Fruit fly (Drosophila melanogaster) whole organism, embryonic: Measurements from ENCODE around the gene CG13138.

Source experiments
- Ada2b ChIP-seq: fragments of 200-800 bp; sonication (Bioruptor generic); IDR thresholded peaks from 2 replicates; pipeline ENCODE4 v1.3.6; 2022; ENCODE audit warnings: missing biosample characterization, missing genetic modification characterization
- Atf-2 ChIP-seq: fragments of 200-800 bp; sonication (Bioruptor generic); optimal IDR thresholded peaks from 2 replicates; lab custom pipeline; 2016; ENCODE audit warnings: missing biosample characterization, missing genetic modification characterization
- CG10147 ChIP-seq: fragments of 200-800 bp; sonication (Bioruptor generic); optimal IDR thresholded peaks from 2 replicates; lab custom pipeline; 2019; ENCODE audit warnings: missing biosample characterization, mild to moderate bottlenecking, missing genetic modification characterization, moderate library complexity
- CG10979 ChIP-seq: fragments of 200-800 bp; sonication (Bioruptor generic); optimal IDR thresholded peaks from 2 replicates; lab custom pipeline; 2018; ENCODE audit warnings: missing biosample characterization, mild to moderate bottlenecking, missing genetic modification characterization, moderate library complexity
- CG11504 ChIP-seq: fragments of 200-800 bp; sonication (Bioruptor generic); optimal IDR thresholded peaks from 3 replicates; lab custom pipeline; 2019; ENCODE audit warnings: missing biosample characterization, mild to moderate bottlenecking, missing genetic modification characterization, moderate library complexity
- CG12769 ChIP-seq: fragments of 200-800 bp; sonication (Bioruptor generic); optimal IDR thresholded peaks from 2 replicates; lab custom pipeline; 2019; ENCODE audit warnings: missing biosample characterization, mild to moderate bottlenecking, missing genetic modification characterization, moderate library complexity
- CG15011 ChIP-seq: fragments of 200-800 bp; sonication (Bioruptor generic); optimal IDR thresholded peaks from 3 replicates; lab custom pipeline; 2018; ENCODE audit warnings: missing biosample characterization, mild to moderate bottlenecking, missing genetic modification characterization
- CG15479 ChIP-seq: fragments of 200-800 bp; sonication (Bioruptor generic); optimal IDR thresholded peaks from 3 replicates; lab custom pipeline; 2019; ENCODE audit warnings: missing biosample characterization, mild to moderate bottlenecking, missing genetic modification characterization, moderate library complexity
- CG17612 ChIP-seq: fragments of 200-800 bp; sonication (Bioruptor generic); IDR thresholded peaks from 2 replicates; pipeline ENCODE4 v1.3.6; 2022; ENCODE audit warnings: missing biosample characterization, missing genetic modification characterization
- CG17829 ChIP-seq: fragments of 200-800 bp; optimal IDR thresholded peaks from 2 replicates; lab custom pipeline; 2019; ENCODE audit warnings: missing biosample characterization, mild to moderate bottlenecking, missing genetic modification characterization, moderate library complexity
- CG2120 ChIP-seq: fragments of 200-800 bp; sonication (Bioruptor generic); optimal IDR thresholded peaks from 3 replicates; lab custom pipeline; 2016; ENCODE audit warnings: missing biosample characterization, missing genetic modification characterization
- CG2889 ChIP-seq: fragments of 200-800 bp; sonication (Bioruptor generic); IDR thresholded peaks from 3 replicates; pipeline ENCODE4 v1.3.6; 2022; ENCODE audit warnings: missing biosample characterization, missing genetic modification characterization
- CG3281 ChIP-seq: fragments of 200-800 bp; sonication (Bioruptor generic); optimal IDR thresholded peaks from 3 replicates; lab custom pipeline; 2017; ENCODE audit warnings: missing biosample characterization, mild to moderate bottlenecking, missing genetic modification characterization
- CG33213 ChIP-seq: fragments of 200-800 bp; sonication (Bioruptor generic); optimal IDR thresholded peaks from 3 replicates; lab custom pipeline; 2016; ENCODE audit warnings: missing biosample characterization, missing genetic modification characterization
- CG33557 ChIP-seq: fragments of 200-800 bp; sonication (Bioruptor generic); optimal IDR thresholded peaks from 2 replicates; lab custom pipeline; 2019; ENCODE audit warnings: missing biosample characterization, mild to moderate bottlenecking, missing genetic modification characterization, moderate library complexity
- CG3995 ChIP-seq: fragments of 200-800 bp; sonication (Bioruptor generic); optimal IDR thresholded peaks from 3 replicates; lab custom pipeline; 2016; ENCODE audit warnings: missing biosample characterization, missing genetic modification characterization
- CG4360 ChIP-seq: fragments of 200-800 bp; sonication (Bioruptor generic); IDR thresholded peaks from 2 replicates; pipeline ENCODE4 v1.3.6; 2022; ENCODE audit warnings: missing biosample characterization, missing genetic modification characterization
- CG4707 ChIP-seq: fragments of 200-800 bp; sonication (Bioruptor generic); optimal IDR thresholded peaks from 2 replicates; lab custom pipeline; 2018; ENCODE audit warnings: missing biosample characterization, mild to moderate bottlenecking, missing genetic modification characterization, moderate library complexity
- CG6254 ChIP-seq: fragments of 200-800 bp; sonication (Bioruptor generic); optimal IDR thresholded peaks from 3 replicates; lab custom pipeline; 2017; ENCODE audit warnings: mild to moderate bottlenecking, missing biosample characterization, missing genetic modification reagents, missing genetic modification characterization
- CG6813 ChIP-seq: fragments of 200-800 bp; sonication (Bioruptor generic); optimal IDR thresholded peaks from 2 replicates; lab custom pipeline; 2017; ENCODE audit warnings: missing biosample characterization, missing genetic modification characterization, mild to moderate bottlenecking, moderate library complexity, missing genetic modification reagents
- CG7745 ChIP-seq: fragments of 200-800 bp; sonication (Bioruptor generic); optimal IDR thresholded peaks from 2 replicates; lab custom pipeline; 2018; ENCODE audit warnings: missing biosample characterization, mild to moderate bottlenecking, missing genetic modification characterization, moderate library complexity
- CG7786 ChIP-seq: fragments of 200-800 bp; sonication (Bioruptor generic); optimal IDR thresholded peaks from 2 replicates; lab custom pipeline; 2016; ENCODE audit warnings: missing biosample characterization, missing genetic modification characterization
- CTCF ChIP-seq: fragments of 200-800 bp; sonication (Bioruptor generic); optimal IDR thresholded peaks from 2 replicates; lab custom pipeline; 2017; ENCODE audit warnings: missing biosample characterization, mild to moderate bottlenecking, missing genetic modification characterization, moderate library complexity
- D19A ChIP-seq: fragments of 200-800 bp; optimal IDR thresholded peaks from 3 replicates; lab custom pipeline; 2019; ENCODE audit warnings: missing biosample characterization, mild to moderate bottlenecking, missing genetic modification characterization, moderate library complexity
- Dek ChIP-seq: fragments of 200-800 bp; sonication (Bioruptor generic); optimal IDR thresholded peaks from 3 replicates; lab custom pipeline; 2019; ENCODE audit warnings: missing biosample characterization, mild to moderate bottlenecking, missing genetic modification characterization, moderate library complexity
- Dip2 ChIP-seq: fragments of 200-800 bp; sonication (Bioruptor generic); IDR thresholded peaks from 2 replicates; pipeline ENCODE4 v1.3.6; 2022; ENCODE audit warnings: missing biosample characterization, missing genetic modification characterization
- Dp ChIP-seq: fragments of 200-800 bp; sonication (Bioruptor generic); optimal IDR thresholded peaks from 2 replicates; lab custom pipeline; 2018; ENCODE audit warnings: missing biosample characterization, mild to moderate bottlenecking, missing genetic modification characterization, moderate library complexity
- GATAe ChIP-seq: fragments of 200-800 bp; sonication (Bioruptor generic); conservative IDR thresholded peaks from 2 replicates; pipeline ENCODE4 v1.3.6; 2022; ENCODE audit warnings: missing biosample characterization, missing genetic modification characterization
- HmgD ChIP-seq: fragments of 200-800 bp; sonication (Bioruptor generic); optimal IDR thresholded peaks from 3 replicates; lab custom pipeline; 2016; ENCODE audit warnings: missing biosample characterization, missing genetic modification characterization
- NFAT ChIP-seq: fragments of 200-800 bp; sonication (Bioruptor generic); IDR thresholded peaks from 2 replicates; pipeline ENCODE4 v1.3.6; 2022; ENCODE audit warnings: missing biosample characterization, missing genetic modification characterization
- Sry-β ChIP-seq: fragments of 200-800 bp; sonication (Bioruptor generic); optimal IDR thresholded peaks from 2 replicates; lab custom pipeline; 2018; ENCODE audit warnings: missing biosample characterization, mild to moderate bottlenecking, missing genetic modification characterization, moderate library complexity
- ab ChIP-seq: fragments of 200-800 bp; sonication (Bioruptor generic); optimal IDR thresholded peaks from 2 replicates; lab custom pipeline; 2016; ENCODE audit warnings: missing biosample characterization, missing genetic modification characterization
- aop ChIP-seq: fragments of 200-800 bp; sonication (Bioruptor generic); IDR thresholded peaks from 2 replicates; pipeline ENCODE4 v1.3.6; 2022; ENCODE audit warnings: missing biosample characterization, missing genetic modification characterization
- ato ChIP-seq: fragments of 200-800 bp; sonication (Bioruptor generic); IDR thresholded peaks from 2 replicates; pipeline ENCODE4 v1.3.6; 2022; ENCODE audit warnings: missing biosample characterization, missing genetic modification characterization; ENCODE audit not compliant: partially characterized antibody
- btn ChIP-seq: fragments of 200-800 bp; sonication (Bioruptor generic); optimal IDR thresholded peaks from 2 replicates; lab custom pipeline; 2016; ENCODE audit warnings: missing biosample characterization, missing genetic modification characterization
- ci ChIP-seq: fragments of 200-800 bp; sonication (Bioruptor generic); IDR thresholded peaks from 3 replicates; pipeline ENCODE4 v1.3.6; 2022; ENCODE audit warnings: missing biosample characterization, missing genetic modification characterization
- esg ChIP-seq: fragments of 200-800 bp; sonication (Bioruptor generic); conservative IDR thresholded peaks from 2 replicates; pipeline ENCODE4 v1.3.6; 2022; ENCODE audit warnings: missing biosample characterization, missing genetic modification characterization
- eyg ChIP-seq: fragments of 200-800 bp; sonication (Bioruptor generic); optimal IDR thresholded peaks from 3 replicates; lab custom pipeline; 2016; ENCODE audit warnings: missing biosample characterization, missing genetic modification characterization
- ftz-f1 ChIP-seq: fragments of 200-800 bp; sonication (Bioruptor generic); optimal IDR thresholded peaks from 2 replicates; lab custom pipeline; 2016; ENCODE audit warnings: missing biosample characterization, missing genetic modification characterization
- h ChIP-seq: fragments of >200 bp; optimal IDR thresholded peaks from 2 replicates; lab custom pipeline; 2017
- lmd ChIP-seq: fragments of 200-800 bp; sonication (Bioruptor generic); IDR thresholded peaks from 2 replicates; pipeline ENCODE4 v1.3.6; 2022; ENCODE audit warnings: missing biosample characterization, missing genetic modification characterization
- mirr ChIP-seq: fragments of 200-800 bp; sonication (Bioruptor generic); optimal IDR thresholded peaks from 3 replicates; lab custom pipeline; 2018; ENCODE audit warnings: missing biosample characterization, mild to moderate bottlenecking, missing genetic modification characterization
- mld ChIP-seq: fragments of 200-800 bp; sonication (Bioruptor generic); IDR thresholded peaks from 3 replicates; pipeline ENCODE4 v1.3.6; 2022; ENCODE audit warnings: missing biosample characterization, missing genetic modification characterization; ENCODE audit not compliant: partially characterized antibody
- nau ChIP-seq: fragments of 200-800 bp; sonication (Bioruptor generic); optimal IDR thresholded peaks from 3 replicates; lab custom pipeline; 2017; ENCODE audit warnings: missing biosample characterization, mild to moderate bottlenecking, missing genetic modification characterization, missing genetic modification reagents
- oc ChIP-seq: fragments of 200-800 bp; sonication (Bioruptor generic); optimal IDR thresholded peaks from 2 replicates; lab custom pipeline; 2018; ENCODE audit warnings: missing biosample characterization, mild to moderate bottlenecking, missing genetic modification characterization, moderate library complexity
- odd ChIP-seq: fragments of 200-800 bp; sonication (Bioruptor generic); optimal IDR thresholded peaks from 2 replicates; lab custom pipeline; 2017; ENCODE audit warnings: missing biosample characterization, mild to moderate bottlenecking, missing genetic modification characterization
- org-1 ChIP-seq: fragments of 200-800 bp; sonication (Bioruptor generic); optimal IDR thresholded peaks from 2 replicates; lab custom pipeline; 2017; ENCODE audit warnings: missing biosample characterization, missing genetic modification characterization
- pb ChIP-seq: fragments of 200-800 bp; sonication (Bioruptor generic); optimal IDR thresholded peaks from 3 replicates; lab custom pipeline; 2016; ENCODE audit warnings: missing biosample characterization, missing genetic modification characterization
- pfk ChIP-seq: fragments of 200-800 bp; sonication (Bioruptor generic); optimal IDR thresholded peaks from 2 replicates; lab custom pipeline; 2018; ENCODE audit warnings: missing biosample characterization, mild to moderate bottlenecking, missing genetic modification characterization, moderate library complexity
- shn ChIP-seq: fragments of 200-800 bp; sonication (Bioruptor generic); optimal IDR thresholded peaks from 3 replicates; lab custom pipeline; 2016; ENCODE audit warnings: missing biosample characterization, missing genetic modification characterization
- sob ChIP-seq: fragments of 200-800 bp; sonication (Bioruptor generic); IDR thresholded peaks from 2 replicates; pipeline ENCODE4 v1.3.6; 2022; ENCODE audit warnings: missing biosample characterization, missing genetic modification characterization
- tna ChIP-seq: fragments of 200-800 bp; sonication (Bioruptor generic); IDR thresholded peaks from 2 replicates; pipeline ENCODE4 v1.3.6; 2022; ENCODE audit warnings: missing biosample characterization, missing genetic modification characterization; ENCODE audit not compliant: partially characterized antibody
- trem ChIP-seq: fragments of 200-800 bp; optimal IDR thresholded peaks from 3 replicates; lab custom pipeline; 2019; ENCODE audit warnings: missing biosample characterization, mild to moderate bottlenecking, missing genetic modification characterization, moderate library complexity

CG13138 gene

dm6 chr2L:10298306-10298705 lies 3.5 kb downstream of the CG13138 start (continued):
- TF ChIP-seq CG3995 (GFP tag; lab: Kevin White, UChicago) (no peak), Sry-β (GFP tag; lab: Kevin White, UChicago) (no peak), CG17829 (tag; lab: Kevin White, UChicago) (peak; percentile 8), Atf-2 (GFP tag; lab: Kevin White, UChicago) (no peak), Dp (peak; percentile 31), GATAe (GFP tag; lab: Robert Waterston, UW) (no peak), pb (GFP tag; lab: Kevin White, UChicago) (no peak), CG10147 (GFP tag; lab: Kevin White, UChicago) (no peak), oc (tag; lab: Kevin White, UChicago) (no peak), mirr (GFP tag; lab: Kevin White, UChicago) (no peak), trem (tag; lab: Kevin White, UChicago) (no peak), h (lab: Kevin White, UChicago) (no peak), CG12769 (peak; percentile 63), ci (no peak), CG4707 (GFP tag; lab: Kevin White, UChicago) (no peak), esg (GFP tag; lab: Robert Waterston, UW) (no peak), tna (GFP tag; lab: Robert Waterston, UW) (peak; percentile 60), shn (GFP tag; lab: Kevin White, UChicago) (no peak), nau (GFP tag; lab: Kevin White, UChicago) (no peak), CG17612 (GFP tag; lab: Robert Waterston, UW) (no peak), CG33213 (GFP tag; lab: Kevin White, UChicago) (peak; percentile 5), CG15011 (no peak), D19A (tag; lab: Kevin White, UChicago) (peak; percentile 53), CG2120 (no peak), CG2889 (GFP tag; lab: Robert Waterston, UW) (no peak), HmgD (GFP tag; lab: Kevin White, UChicago) (peak; percentile 59), CG11504 (tag; lab: Kevin White, UChicago) (no peak), CG7786 (GFP tag; lab: Kevin White, UChicago) (no peak), Dek (tag; lab: Kevin White, UChicago) (no peak), sob (GFP tag; lab: Robert Waterston, UW) (no peak), mld (GFP tag; lab: Robert Waterston, UW) (no peak), CTCF (GFP tag; lab: Kevin White, UChicago) (peak; percentile 20), Ada2b (GFP tag; lab: Robert Waterston, UW) (no peak), eyg (no peak), ftz-f1 (GFP tag; lab: Kevin White, UChicago) (no peak), CG15479 (GFP tag; lab: Kevin White, UChicago) (no peak), NFAT (GFP tag; lab: Robert Waterston, UW) (no peak), CG6254 (no peak), CG33557 (GFP tag; lab: Kevin White, UChicago) (peak; percentile 10), pfk (GFP tag; lab: Kevin White, UChicago) (no peak), ato (peak; percentile 71), aop (no peak), org-1 (GFP tag; lab: Kevin White, UChicago) (no peak), CG10979 (tag; lab: Kevin White, UChicago) (peak; percentile 7), CG7745 (no peak), btn (GFP tag; lab: Kevin White, UChicago) (no peak), CG3281 (no peak), ab (GFP tag; lab: Kevin White, UChicago) (no peak), lmd (GFP tag; lab: Robert Waterston, UW) (no peak), CG6813 (GFP tag; lab: Kevin White, UChicago) (no peak), CG4360 (GFP tag; lab: Robert Waterston, UW) (no peak), odd (GFP tag; lab: Kevin White, UChicago) (no peak), Dip2 (GFP tag; lab: Robert Waterston, UW) (no peak)
